Worm (Caenorhabditis elegans): ENCODE data around the gene ZK1058.3.

- no peak for TF ChIP-seq nhr-77 (tag; optimal IDR thresholded peaks at IDR 0.05)
- TF ChIP-seq unc-39 (tag; optimal IDR thresholded peaks at IDR 0.05) = no peak
- no peak for TF ChIP-seq ZK546.5 (tag; optimal IDR thresholded peaks at IDR 0.05)
Measured at ce11 chrIII:3955674-3956073, 37.0 kb downstream of the ZK1058.3 start.

Measured in whole organism, L2 larva.